Comparison of ENCODE assay signal across 3 worm cellular contexts in the genomic region with DNA sequence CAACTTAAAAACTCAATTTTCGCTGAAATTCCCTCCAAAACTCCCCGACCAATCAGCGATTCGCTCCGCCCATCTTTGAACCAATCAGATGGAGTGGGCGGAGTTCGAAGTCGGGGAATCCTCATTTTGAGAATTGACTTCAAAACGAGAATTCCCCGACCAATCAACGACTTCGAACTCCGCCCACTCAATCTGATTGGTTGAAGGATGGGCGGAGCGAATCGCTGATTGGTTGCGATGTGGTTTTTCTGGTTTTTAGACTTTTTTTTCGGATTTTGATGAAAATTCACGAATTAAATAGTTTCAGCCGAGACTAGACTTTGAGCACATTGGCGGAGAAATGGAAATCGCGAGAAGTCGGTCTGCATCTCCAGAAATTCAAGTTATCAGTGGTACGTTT.
A peak's percentile ranks its signal among the peaks of the same experiment; 100 is the strongest.
TF ChIP-seq lines count a peak whose summit lies in the region.

No protein-coding gene starts in this region.

TF ChIP-seq in whole organism, L3 larva, 47 proteins besides CTCF, POLR2A, EP300 and RAD21:
- TF ChIP-seq nfya-1 (tag; optimal IDR thresholded peaks at IDR 0.05; lab: Kevin White, UChicago; ENCODE audit: insufficient read depth) (peak; percentile 97), egl-27 (tag; optimal IDR thresholded peaks at IDR 0.05; lab: Kevin White, UChicago) (no peak)

TF ChIP-seq in whole organism, late embryonic, 69 proteins besides CTCF, POLR2A, EP300 and RAD21:
- TF ChIP-seq hlh-13 (GFP tag; optimal IDR thresholded peaks at IDR 0.05; lab: Kevin White, UChicago) (no peak), nfya-1 (tag; optimal IDR thresholded peaks at IDR 0.05; lab: Kevin White, UChicago) (peak; percentile 98)

TF ChIP-seq in whole organism, young adult, 124 proteins besides CTCF, POLR2A, EP300 and RAD21:
- TF ChIP-seq xnd-1 (tag; optimal IDR thresholded peaks at IDR 0.05; lab: Kevin White, UChicago) (no peak), dox-1 (GFP tag; IDR thresholded peaks at IDR 0.05; lab: Robert Waterston, UW) (no peak), nfyb-1 (GFP tag; IDR thresholded peaks at IDR 0.05; lab: Robert Waterston, UW) (peak; percentile 72), tbx-9 (tag; optimal IDR thresholded peaks at IDR 0.05; lab: Kevin White, UChicago; ENCODE audit: borderline replicate concordance) (no peak), lsl-1 (GFP tag; optimal IDR thresholded peaks at IDR 0.05; lab: Kevin White, UChicago) (no peak), cebp-2 (GFP tag; IDR thresholded peaks at IDR 0.05; lab: Robert Waterston, UW) (no peak)
